Worm (Caenorhabditis elegans): ENCODE results near the gene math-33.

- TF ChIP-seq ama-1 (optimal IDR thresholded peaks at IDR 0.05) (no peak), nhr-11 (tag; optimal IDR thresholded peaks at IDR 0.05) (no peak), T23F11.4 (GFP tag; optimal IDR thresholded peaks at IDR 0.05) (no peak), C38D4.7 (GFP tag; optimal IDR thresholded peaks at IDR 0.05) (no peak), pha-4 (tag; optimal IDR thresholded peaks at IDR 0.05) (no peak), npax-4 (tag; optimal IDR thresholded peaks at IDR 0.05) (no peak), tbx-2 (tag; optimal IDR thresholded peaks at IDR 0.05) (no peak), gmeb-2 (tag; optimal IDR thresholded peaks at IDR 0.05) (no peak), ceh-45 (GFP tag; IDR thresholded peaks at IDR 0.05) (no peak), fkh-6 (tag; optimal IDR thresholded peaks at IDR 0.05) (no peak), sdc-2 (tag; optimal IDR thresholded peaks at IDR 0.05) (no peak), sox-2 (GFP tag; IDR thresholded peaks at IDR 0.05) (no peak), ref-2 (tag; optimal IDR thresholded peaks at IDR 0.05) (no peak)
These were observed 35.3 kb downstream of the math-33 start for ce11 chrV:11148971-11149370.
